Fruit fly (Drosophila melanogaster): Measurements from ENCODE around the gene CG34008.

DNA sequence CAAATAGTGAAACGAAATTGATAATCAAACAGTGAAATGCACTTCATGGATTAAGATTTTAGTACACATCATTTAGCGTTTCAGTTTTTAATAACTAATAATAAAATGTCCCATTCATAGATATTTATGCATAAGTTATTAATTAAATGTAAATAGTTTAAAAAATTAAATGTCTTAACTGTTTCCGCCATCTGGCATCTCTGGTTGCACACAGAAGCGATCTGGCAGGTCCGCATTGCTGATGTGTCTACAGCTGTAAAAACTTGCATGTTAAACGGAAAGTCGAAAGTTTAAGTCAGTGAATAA, 7.1 kb upstream of the CG34008 start, which contains the start of gene Srp72:
- TF ChIP-seq CG8478 (optimal IDR thresholded peaks at IDR 0.05): no peak
- no peak for TF ChIP-seq CTCF (optimal IDR thresholded peaks at IDR 0.05)
